ENCODE assay signal across 3 fruit fly cellular contexts in genomic region chr2L:13837579-13837978, dm6.
TF ChIP-seq lines count a peak whose summit lies in the region.

No protein-coding gene starts in this region.

- TF ChIP-seq CTCF in whole organism, embryonic (GFP tag; optimal IDR thresholded peaks at IDR 0.05; lab: Kevin White, UChicago), result no peak

TF ChIP-seq in whole organism, embryonic, 481 proteins besides CTCF, POLR2A, EP300 and RAD21:
- TF ChIP-seq CG10543 (GFP tag; optimal IDR thresholded peaks at IDR 0.05; lab: Kevin White, UChicago) (peak; percentile 2), CG4424 (GFP tag; optimal IDR thresholded peaks at IDR 0.05; lab: Kevin White, UChicago) (no peak), ro (GFP tag; IDR thresholded peaks at IDR 0.05; lab: Robert Waterston, UW) (no peak), insv (GFP tag; optimal IDR thresholded peaks at IDR 0.05; lab: Kevin White, UChicago) (peak in 1 of 2 experiments; percentile 89), CG4360 (GFP tag; IDR thresholded peaks at IDR 0.05; lab: Robert Waterston, UW) (0 out of 2 replicates have a peak, but pooled peaks have one; percentile 18), Med (GFP tag; lab: Kevin White, UChicago) (peak; percentile 4), sd (tag; optimal IDR thresholded peaks at IDR 0.05; lab: Kevin White, UChicago) (peak; percentile 72), scrt (GFP tag; optimal IDR thresholded peaks at IDR 0.05; lab: Kevin White, UChicago) (no peak), CG33213 (GFP tag; optimal IDR thresholded peaks at IDR 0.05; lab: Kevin White, UChicago) (no peak), so (GFP tag; IDR thresholded peaks at IDR 0.05; lab: Robert Waterston, UW) (peak; percentile 32; the same call in 1 of the 3 replicates), CG2199 (GFP tag; IDR thresholded peaks at IDR 0.05; lab: Robert Waterston, UW) (0 out of 3 replicates have a peak, but pooled peaks have one; percentile 54), CG13894 (tag; optimal IDR thresholded peaks at IDR 0.05; lab: Kevin White, UChicago) (peak; percentile 25), pnt (GFP tag; optimal IDR thresholded peaks at IDR 0.05; lab: Kevin White, UChicago) (no peak), vvl (GFP tag; IDR thresholded peaks at IDR 0.05; lab: Robert Waterston, UW) (0 out of 2 replicates have a peak, but pooled peaks have one; percentile 52), Elba2 (GFP tag; optimal IDR thresholded peaks at IDR 0.05; lab: Kevin White, UChicago) (peak; percentile 41), CG34224 (GFP tag; IDR thresholded peaks at IDR 0.05; lab: Robert Waterston, UW; ENCODE audit: partially characterized antibody) (0 out of 3 replicates have a peak, but pooled peaks have one; percentile 34), CG1832 (GFP tag; optimal IDR thresholded peaks at IDR 0.05; lab: Kevin White, UChicago) (no peak), corto (GFP tag; optimal IDR thresholded peaks at IDR 0.05; lab: Kevin White, UChicago) (peak; percentile 16), Deaf1 (tag; optimal IDR thresholded peaks at IDR 0.05; lab: Kevin White, UChicago) (peak; percentile 56), cwo (GFP tag; optimal IDR thresholded peaks at IDR 0.05; lab: Kevin White, UChicago) (peak; percentile 83), CG12769 (tag; optimal IDR thresholded peaks at IDR 0.05; lab: Kevin White, UChicago) (peak; percentile 79), Adf1 (GFP tag; IDR thresholded peaks at IDR 0.05; lab: Robert Waterston, UW) (peak; percentile 48; the same call in 1 of the 2 replicates), CG6175 (GFP tag; IDR thresholded peaks at IDR 0.05; lab: Robert Waterston, UW) (peak; percentile 92; the same call in 2 of the 3 replicates), kni (GFP tag; optimal IDR thresholded peaks at IDR 0.05; lab: Kevin White, UChicago) (peak; percentile 48), lbe (GFP tag; optimal IDR thresholded peaks at IDR 0.05; lab: Kevin White, UChicago) (peak; percentile 45)

TF ChIP-seq in whole organism, prepupa, 60 proteins besides CTCF, POLR2A, EP300 and RAD21 (continues in another document):
- no peak for TF ChIP-seq Smox (GFP tag; optimal IDR thresholded peaks at IDR 0.05; lab: Kevin White, UChicago)
- TF ChIP-seq pdm3 (GFP tag; optimal IDR thresholded peaks at IDR 0.05; lab: Kevin White, UChicago), result no peak
- no peak for TF ChIP-seq OdsH (GFP tag; optimal IDR thresholded peaks at IDR 0.05; lab: Kevin White, UChicago)
- peak; percentile 29 for TF ChIP-seq Blimp-1 (GFP tag; optimal IDR thresholded peaks at IDR 0.05; lab: Kevin White, UChicago)
- no peak for TF ChIP-seq CG34406 (GFP tag; optimal IDR thresholded peaks at IDR 0.05; lab: Kevin White, UChicago)
- no peak for TF ChIP-seq fd59A (GFP tag; optimal IDR thresholded peaks at IDR 0.05; lab: Kevin White, UChicago)
- no peak for TF ChIP-seq CG8319 (GFP tag; optimal IDR thresholded peaks at IDR 0.05; lab: Kevin White, UChicago)
- TF ChIP-seq ss (GFP tag; optimal IDR thresholded peaks at IDR 0.05; lab: Kevin White, UChicago), result peak in 1 of 2 experiments; percentile 60
- no peak for TF ChIP-seq Sox15 (GFP tag; optimal IDR thresholded peaks at IDR 0.05; lab: Kevin White, UChicago)
- no peak for TF ChIP-seq lz (GFP tag; optimal IDR thresholded peaks at IDR 0.05; lab: Kevin White, UChicago)
- no peak for TF ChIP-seq dsx (GFP tag; optimal IDR thresholded peaks at IDR 0.05; lab: Kevin White, UChicago; ENCODE audit: poor library complexity, severe bottlenecking)
- no peak for TF ChIP-seq Gug (GFP tag; IDR thresholded peaks at IDR 0.05; lab: Robert Waterston, UW)
- TF ChIP-seq vri (GFP tag; optimal IDR thresholded peaks at IDR 0.05; lab: Kevin White, UChicago), result peak; percentile 16
- no peak for TF ChIP-seq CG4318 (GFP tag; optimal IDR thresholded peaks at IDR 0.05; lab: Kevin White, UChicago)
- TF ChIP-seq fkh (GFP tag; optimal IDR thresholded peaks at IDR 0.05; lab: Kevin White, UChicago), result no peak
- TF ChIP-seq CG31627 (GFP tag; optimal IDR thresholded peaks at IDR 0.05; lab: Kevin White, UChicago), result no peak
- TF ChIP-seq esn (GFP tag; optimal IDR thresholded peaks at IDR 0.05; lab: Kevin White, UChicago), result no peak
- peak; percentile 79 for TF ChIP-seq Eip78C (GFP tag; lab: Kevin White, UChicago)
- no peak for TF ChIP-seq Sox102F (GFP tag; optimal IDR thresholded peaks at IDR 0.05; lab: Kevin White, UChicago)
- no peak for TF ChIP-seq Ets21C (GFP tag; optimal IDR thresholded peaks at IDR 0.05; lab: Kevin White, UChicago)
- no peak for TF ChIP-seq Eip75B (GFP tag; optimal IDR thresholded peaks at IDR 0.05; lab: Kevin White, UChicago)
- peak; percentile 20 for TF ChIP-seq Lpt (GFP tag; optimal IDR thresholded peaks at IDR 0.05; lab: Kevin White, UChicago)
- no peak for TF ChIP-seq CG15336 (GFP tag; IDR thresholded peaks at IDR 0.05; lab: Robert Waterston, UW)
- no peak for TF ChIP-seq spab (GFP tag; optimal IDR thresholded peaks at IDR 0.05; lab: Kevin White, UChicago)
- TF ChIP-seq CG6163 (GFP tag; IDR thresholded peaks at IDR 0.05; lab: Robert Waterston, UW), result 0 out of 3 replicates have a peak, but pooled peaks have one; percentile 35
- no peak for TF ChIP-seq CG8119 (GFP tag; IDR thresholded peaks at IDR 0.05; lab: Robert Waterston, UW)
- no peak for TF ChIP-seq Hr39 (GFP tag; optimal IDR thresholded peaks at IDR 0.05; lab: Kevin White, UChicago)
- no peak for TF ChIP-seq CG6276 (GFP tag; optimal IDR thresholded peaks at IDR 0.05; lab: Kevin White, UChicago)
- TF ChIP-seq eg (GFP tag; IDR thresholded peaks at IDR 0.05; lab: Robert Waterston, UW), result no peak
- TF ChIP-seq CG32006 (GFP tag; optimal IDR thresholded peaks at IDR 0.05; lab: Kevin White, UChicago), result no peak
- no peak for TF ChIP-seq Hr4 (GFP tag; optimal IDR thresholded peaks at IDR 0.05; lab: Kevin White, UChicago)
- no peak for TF ChIP-seq Met (GFP tag; optimal IDR thresholded peaks at IDR 0.05; lab: Kevin White, UChicago)
- TF ChIP-seq CG3032 (tag; optimal IDR thresholded peaks at IDR 0.05; lab: Kevin White, UChicago), result no peak
- TF ChIP-seq CG6854 (GFP tag; optimal IDR thresholded peaks at IDR 0.05; lab: Kevin White, UChicago), result no peak
- TF ChIP-seq net (GFP tag; optimal IDR thresholded peaks at IDR 0.05; lab: Kevin White, UChicago), result no peak
- no peak for TF ChIP-seq Eip93F (GFP tag; optimal IDR thresholded peaks at IDR 0.05; lab: Kevin White, UChicago)

TF ChIP-seq in whole organism, wandering third instar larva, 38 proteins besides CTCF, POLR2A, EP300 and RAD21:
- TF ChIP-seq CG9705 (GFP tag; optimal IDR thresholded peaks at IDR 0.05; lab: Kevin White, UChicago) (no peak), brk (GFP tag; optimal IDR thresholded peaks at IDR 0.05; lab: Kevin White, UChicago) (no peak), dmrt93B (GFP tag; optimal IDR thresholded peaks at IDR 0.05; lab: Kevin White, UChicago) (no peak), Hr83 (GFP tag; optimal IDR thresholded peaks at IDR 0.05; lab: Kevin White, UChicago; ENCODE audit: poor library complexity, severe bottlenecking) (no peak), Sp1 (GFP tag; optimal IDR thresholded peaks at IDR 0.05; lab: Kevin White, UChicago) (no peak), sv (GFP tag; optimal IDR thresholded peaks at IDR 0.05; lab: Kevin White, UChicago) (no peak), h (GFP tag; optimal IDR thresholded peaks at IDR 0.05; lab: Kevin White, UChicago) (peak; percentile 16), Hr78 (GFP tag; optimal IDR thresholded peaks at IDR 0.05; lab: Kevin White, UChicago) (no peak), tai (GFP tag; optimal IDR thresholded peaks at IDR 0.05; lab: Kevin White, UChicago) (no peak), fru (GFP tag; optimal IDR thresholded peaks at IDR 0.05; lab: Kevin White, UChicago) (no peak), N (GFP tag; optimal IDR thresholded peaks at IDR 0.05; lab: Kevin White, UChicago) (no peak), CG32264 (GFP tag; optimal IDR thresholded peaks at IDR 0.05; lab: Kevin White, UChicago) (no peak), dl (GFP tag; optimal IDR thresholded peaks at IDR 0.05; lab: Kevin White, UChicago; ENCODE audit: insufficient read depth in 1 of 2, partially characterized antibody in 2 of 2) (no peak), woc (GFP tag; optimal IDR thresholded peaks at IDR 0.05; lab: Kevin White, UChicago) (no peak), usp (GFP tag; optimal IDR thresholded peaks at IDR 0.05; lab: Kevin White, UChicago) (no peak), sage (GFP tag; optimal IDR thresholded peaks at IDR 0.05; lab: Kevin White, UChicago) (peak; percentile 63), ey (GFP tag; optimal IDR thresholded peaks at IDR 0.05; lab: Kevin White, UChicago) (no peak), Hnf4 (GFP tag; optimal IDR thresholded peaks at IDR 0.05; lab: Kevin White, UChicago) (no peak), psq (GFP tag; optimal IDR thresholded peaks at IDR 0.05; lab: Kevin White, UChicago) (peak; percentile 17), Dif (GFP tag; optimal IDR thresholded peaks at IDR 0.05; lab: Kevin White, UChicago; ENCODE audit: partially characterized antibody) (no peak)

Comparison
In these comparisons a context has a peak if more than half of its experiments do, and no peak if none do; other contexts are left out.
1. Of the 7 proteins assayed by ChIP-seq in both whole organism, embryonic and whole organism, prepupa: peak only in whole organism, embryonic: none; only in whole organism, prepupa: Blimp-1 and Lpt; in both: none; in neither: 5.